Fruit fly (Drosophila melanogaster): ENCODE results near the gene CG5623.

CG5623 gene

DNA sequence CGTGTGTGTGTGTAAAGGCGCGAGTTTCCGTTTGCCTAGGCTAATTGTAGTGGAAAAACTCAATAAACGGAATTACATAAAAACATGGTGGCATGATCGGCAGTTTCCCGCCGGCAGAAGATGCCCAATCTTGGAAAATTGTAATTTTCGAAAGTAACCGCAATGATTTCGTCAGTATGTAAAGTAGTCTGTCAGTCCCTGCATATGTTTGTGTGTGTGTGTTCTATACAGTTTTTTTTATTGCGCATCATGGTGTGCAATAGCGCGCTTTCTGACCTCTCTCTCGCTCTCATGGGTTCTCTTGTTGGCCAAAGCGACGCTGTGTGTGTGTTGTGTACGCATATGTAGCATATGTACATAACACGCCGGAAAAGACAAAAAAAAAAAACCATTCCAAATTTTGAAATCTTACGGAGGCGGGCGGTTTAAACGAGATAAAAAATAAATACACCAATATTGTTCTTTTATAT, 27.1 kb upstream of the CG5623 start (continued):
- TF ChIP-seq gce (GFP tag; IDR thresholded peaks at IDR 0.05), result 0 out of 3 replicates have a peak, but pooled peaks have one; percentile 5
- no peak for TF ChIP-seq CG6175 (GFP tag; IDR thresholded peaks at IDR 0.05)
- peak; percentile 51 for TF ChIP-seq MTF-1 (GFP tag; optimal IDR thresholded peaks at IDR 0.05; ENCODE audit: borderline replicate concordance)
- no peak for TF ChIP-seq ken (GFP tag; IDR thresholded peaks at IDR 0.05)
- peak; percentile 66 for TF ChIP-seq CG33213 (GFP tag; optimal IDR thresholded peaks at IDR 0.05)
- TF ChIP-seq CG18764 (GFP tag; optimal IDR thresholded peaks at IDR 0.05), result peak; percentile 30
- no peak for TF ChIP-seq CG17328 (GFP tag; IDR thresholded peaks at IDR 0.05)
- TF ChIP-seq Mes4 (GFP tag; optimal IDR thresholded peaks at IDR 0.05), result peak; percentile 47
- TF ChIP-seq exex (tag; optimal IDR thresholded peaks at IDR 0.05), result peak; percentile 18
- TF ChIP-seq CG6765 (GFP tag; optimal IDR thresholded peaks at IDR 0.05), result no peak
- TF ChIP-seq wor (GFP tag; IDR thresholded peaks at IDR 0.05), result no peak
- TF ChIP-seq ttk (GFP tag; IDR thresholded peaks at IDR 0.05), result no peak
- peak; percentile 60 for TF ChIP-seq YL-1 (GFP tag; optimal IDR thresholded peaks at IDR 0.05)
- no peak for TF ChIP-seq kay (GFP tag; optimal IDR thresholded peaks at IDR 0.05)
- no peak for TF ChIP-seq Xbp1 (GFP tag; optimal IDR thresholded peaks at IDR 0.05)
- TF ChIP-seq shn (GFP tag; optimal IDR thresholded peaks at IDR 0.05), result no peak
- TF ChIP-seq Sry-β (GFP tag; optimal IDR thresholded peaks at IDR 0.05), result no peak
- TF ChIP-seq ato (GFP tag; IDR thresholded peaks at IDR 0.05; ENCODE audit: partially characterized antibody), result no peak
- no peak for TF ChIP-seq CG8765 (GFP tag; IDR thresholded peaks at IDR 0.05)
- no peak for TF ChIP-seq al (GFP tag; IDR thresholded peaks at IDR 0.05)
- no peak for TF ChIP-seq ro (GFP tag; IDR thresholded peaks at IDR 0.05)
- TF ChIP-seq Dad (GFP tag; optimal IDR thresholded peaks at IDR 0.05), result peak; percentile 10
- TF ChIP-seq Tbp (GFP tag; optimal IDR thresholded peaks at IDR 0.05), result no peak
- no peak for TF ChIP-seq bab2 (GFP tag; optimal IDR thresholded peaks at IDR 0.05)
- no peak for TF ChIP-seq sisA (GFP tag; IDR thresholded peaks at IDR 0.05)
- TF ChIP-seq tx (GFP tag; optimal IDR thresholded peaks at IDR 0.05), result no peak
- peak; percentile 61 for TF ChIP-seq NC2α (GFP tag; optimal IDR thresholded peaks at IDR 0.05)
- no peak for TF ChIP-seq unc-4 (GFP tag; IDR thresholded peaks at IDR 0.05; ENCODE audit: partially characterized antibody)
- no peak for TF ChIP-seq CG12219 (GFP tag; optimal IDR thresholded peaks at IDR 0.05)
- TF ChIP-seq CG11696 (GFP tag; IDR thresholded peaks at IDR 0.05), result peak; percentile 35; the same call in 1 of the 2 replicates
- TF ChIP-seq Meics (GFP tag; optimal IDR thresholded peaks at IDR 0.05), result peak; percentile 48
- TF ChIP-seq CG9609 (GFP tag; optimal IDR thresholded peaks at IDR 0.05), result no peak
- TF ChIP-seq CG10321 (GFP tag; IDR thresholded peaks at IDR 0.05), result peak; percentile 69
- peak; percentile 50; the same call in 1 of the 3 replicates for TF ChIP-seq Dbx (GFP tag; IDR thresholded peaks at IDR 0.05)
- TF ChIP-seq bsh (GFP tag; optimal IDR thresholded peaks at IDR 0.05), result peak in 1 of 2 experiments; percentile 25
- TF ChIP-seq CG17385 (GFP tag; optimal IDR thresholded peaks at IDR 0.05), result peak; percentile 18
- peak in 1 of 2 experiments; percentile 31 for TF ChIP-seq Trl (optimal IDR thresholded peaks at IDR 0.05)
- peak; percentile 57 for TF ChIP-seq Trl (GFP tag; optimal IDR thresholded peaks at IDR 0.05)
- peak; percentile 28; the same call in 1 of the 3 replicates for TF ChIP-seq dysf (GFP tag; IDR thresholded peaks at IDR 0.05)
- TF ChIP-seq CG1233 (GFP tag; optimal IDR thresholded peaks at IDR 0.05), result peak; percentile 49
- no peak for TF ChIP-seq hth (optimal IDR thresholded peaks at IDR 0.05)
- no peak for TF ChIP-seq bbx (GFP tag; IDR thresholded peaks at IDR 0.05; ENCODE audit: partially characterized antibody)
- no peak for TF ChIP-seq vnd (GFP tag; IDR thresholded peaks at IDR 0.05; ENCODE audit: partially characterized antibody)
- TF ChIP-seq schlank (tag; optimal IDR thresholded peaks at IDR 0.05), result peak; percentile 13
- no peak for TF ChIP-seq Rx (GFP tag; IDR thresholded peaks at IDR 0.05)
- peak; percentile 72 for TF ChIP-seq kni (GFP tag; optimal IDR thresholded peaks at IDR 0.05)
- TF ChIP-seq Atf-2 (GFP tag; optimal IDR thresholded peaks at IDR 0.05), result peak; percentile 1
- TF ChIP-seq Ets97D (GFP tag; optimal IDR thresholded peaks at IDR 0.05), result no peak
- TF ChIP-seq CG16813 (GFP tag; IDR thresholded peaks at IDR 0.05; ENCODE audit: partially characterized antibody), result no peak
- peak; percentile 5 for TF ChIP-seq CG1602 (GFP tag; optimal IDR thresholded peaks at IDR 0.05)
- TF ChIP-seq wdn (GFP tag; IDR thresholded peaks at IDR 0.05), result no peak
- TF ChIP-seq CG6654 (GFP tag; optimal IDR thresholded peaks at IDR 0.05), result no peak

Measured in whole organism, embryonic.